Worm (Caenorhabditis elegans) whole organism, L4 larva: ENCODE results near the gene H04D03.7.

Source experiments
- ceh-28 ChIP-seq: fragments of 150-350 bp; optimal IDR thresholded peaks from 2 replicates; lab custom pipeline; 2014; ENCODE audit warnings: missing biosample characterization, missing genetic modification reagents, missing genetic modification characterization
- lin-13 ChIP-seq: fragments of 150-350 bp; optimal IDR thresholded peaks from 2 replicates; lab custom pipeline; 2014; ENCODE audit warnings: missing biosample characterization, missing genetic modification reagents, missing genetic modification characterization
- lin-39 ChIP-seq: fragments of 150-350 bp; optimal IDR thresholded peaks from 2 replicates; lab custom pipeline; 2014; ENCODE audit warnings: missing biosample characterization, missing genetic modification reagents, missing genetic modification characterization
- snpc-4 ChIP-seq: fragments of 150-350 bp; optimal IDR thresholded peaks from 2 replicates; lab custom pipeline; 2014; ENCODE audit warnings: missing biosample characterization, missing genetic modification characterization
- zag-1 ChIP-seq: fragments of 150-350 bp; optimal IDR thresholded peaks from 2 replicates; lab custom pipeline; 2014; ENCODE audit warnings: missing biosample characterization, missing genetic modification characterization
- ztf-11 ChIP-seq: fragments of 150-350 bp; optimal IDR thresholded peaks from 2 replicates; lab custom pipeline; 2014; ENCODE audit warnings: missing biosample characterization, missing genetic modification characterization

DNA sequence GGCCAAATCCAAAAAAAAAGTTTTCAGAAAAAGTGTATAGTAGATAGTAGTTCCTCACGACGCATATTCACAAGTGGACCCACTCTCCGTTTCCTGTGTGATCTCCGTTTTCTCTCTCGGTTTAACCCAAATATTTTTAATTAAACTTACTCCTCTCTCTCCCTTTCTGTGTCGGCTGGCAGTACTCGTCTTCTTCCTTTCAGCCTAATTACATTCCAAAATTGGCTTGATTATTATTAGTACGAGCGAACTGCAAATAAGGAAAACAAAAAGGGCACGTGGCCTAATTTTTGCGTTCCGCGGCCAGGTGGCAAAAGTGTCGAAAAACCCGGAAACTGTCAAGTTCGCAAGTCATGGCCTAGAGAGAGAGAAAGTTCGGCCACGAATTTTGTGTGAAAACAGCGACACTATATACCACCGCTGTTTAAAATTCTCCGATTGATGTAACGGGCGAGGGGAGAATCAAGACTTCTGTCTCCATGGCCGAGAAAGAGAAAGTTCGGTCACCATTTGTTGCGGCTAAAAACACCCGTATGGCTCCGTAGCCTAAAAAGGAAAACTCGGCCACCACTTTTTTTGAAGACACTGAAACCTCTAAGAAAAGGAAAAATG lies 49.6 kb downstream of the H04D03.7 start:
- TF ChIP-seq lin-13 (GFP tag; lab: Kevin White, UChicago) (no peak), ztf-11 (no peak), lin-39 (tag; lab: Kevin White, UChicago) (no peak), ceh-28 (tag; lab: Kevin White, UChicago) (no peak), zag-1 (tag; lab: Kevin White, UChicago) (no peak), snpc-4 (tag; lab: Kevin White, UChicago) (no peak)
